Worm (Caenorhabditis elegans) whole organism, L1 larva: ENCODE measurements around the gene ptr-16.

Experiments used
- aly-2 ChIP-seq: fragments of 150-350 bp; optimal IDR thresholded peaks from 2 replicates; lab custom pipeline; 2014; ENCODE audit warnings: missing biosample characterization, missing genetic modification characterization
- ama-1 ChIP-seq: fragments of 150-350 bp; optimal IDR thresholded peaks from 2 replicates; lab custom pipeline; 2014
- ceh-90 ChIP-seq: sonication (generic microtip); optimal IDR thresholded peaks from 2 replicates; lab custom pipeline; 2016; ENCODE audit warnings: missing genetic modification characterization, missing compliant biosample characterization
- ces-1 ChIP-seq: fragments of 150-350 bp; optimal IDR thresholded peaks from 2 replicates; lab custom pipeline; 2014; ENCODE audit warnings: missing biosample characterization, missing genetic modification reagents, missing genetic modification characterization
- egl-13 ChIP-seq: sonication (generic microtip); optimal IDR thresholded peaks from 2 replicates; lab custom pipeline; 2016; ENCODE audit warnings: missing genotype, missing genetic modification reagents, missing genetic modification characterization, missing compliant biosample characterization
- fos-1 ChIP-seq: fragments of 150-350 bp; optimal IDR thresholded peaks from 2 replicates; lab custom pipeline; 2014; ENCODE audit warnings: missing biosample characterization, missing genetic modification characterization
- grh-1 ChIP-seq: fragments of 200-800 bp; sonication (Bioruptor generic); IDR thresholded peaks from 2 replicates; pipeline ENCODE4 v1.3.6; 2022; ENCODE audit warnings: missing genetic modification reagents, missing genetic modification characterization, missing compliant biosample characterization
- lin-13 ChIP-seq: fragments of 150-350 bp; optimal IDR thresholded peaks from 2 replicates; lab custom pipeline; 2014; ENCODE audit warnings: missing biosample characterization, missing genetic modification reagents, missing genetic modification characterization
- mdl-1 ChIP-seq, 2 experiments: fragments of 150-350 bp; optimal IDR thresholded peaks; 2 replicates each; lab custom pipeline; 2014 to 2017; ENCODE audit warnings: missing biosample characterization in 2 of 2, missing genetic modification characterization in 2 of 2, inconsistent platforms in 1 of 2
- skn-1 ChIP-seq: fragments of 150-350 bp; optimal IDR thresholded peaks from 2 replicates; lab custom pipeline; 2014; ENCODE audit warnings: missing biosample characterization, missing genetic modification characterization
- sox-4 ChIP-seq: sonication (generic microtip); optimal IDR thresholded peaks from 2 replicates; lab custom pipeline; 2016; ENCODE audit warnings: missing genetic modification characterization, missing compliant biosample characterization
- unc-62 ChIP-seq: fragments of 150-350 bp; optimal IDR thresholded peaks from 2 replicates; lab custom pipeline; 2014; ENCODE audit warnings: missing biosample characterization, missing genetic modification reagents, missing genetic modification characterization

ce11 chrV:1120101-1120500, 45.4 kb upstream of the ptr-16 start:
- TF ChIP-seq egl-13 (tag; lab: Kevin White, UChicago) (no peak), fos-1 (tag; lab: Kevin White, UChicago) (no peak), ama-1 (lab: Kevin White, UChicago) (no peak), ces-1 (no peak), lin-13 (GFP tag; lab: Kevin White, UChicago) (no peak), ceh-90 (tag; lab: Kevin White, UChicago) (no peak), skn-1 (tag; lab: Kevin White, UChicago) (no peak), mdl-1 (tag; optimal IDR thresholded peaks at IDR 0.05; lab: Kevin White, UChicago) (no peak), grh-1 (no peak), aly-2 (no peak), sox-4 (tag; lab: Kevin White, UChicago) (no peak), unc-62 (no peak)
